Worm (Caenorhabditis elegans) whole organism, L1 larva: ENCODE data around the gene gba-4.

Experiments used
- C16A3.4 ChIP-seq: fragments of 150-350 bp; optimal IDR thresholded peaks from 2 replicates; lab custom pipeline; 2014; ENCODE audit warnings: missing biosample characterization, missing genetic modification characterization
- Y116A8C.19 ChIP-seq: sonication (generic microtip); optimal IDR thresholded peaks from 2 replicates; lab custom pipeline; 2016; ENCODE audit warnings: missing compliant biosample characterization, missing genetic modification characterization, borderline replicate concordance
- aha-1 ChIP-seq: fragments of 150-350 bp; optimal IDR thresholded peaks from 2 replicates; lab custom pipeline; 2014; ENCODE audit warnings: missing biosample characterization, missing genetic modification characterization
- aly-2 ChIP-seq: fragments of 150-350 bp; optimal IDR thresholded peaks from 2 replicates; lab custom pipeline; 2014; ENCODE audit warnings: missing biosample characterization, missing genetic modification characterization
- ama-1 ChIP-seq: fragments of 150-350 bp; optimal IDR thresholded peaks from 2 replicates; lab custom pipeline; 2014
- blmp-1 ChIP-seq: fragments of 150-350 bp; optimal IDR thresholded peaks from 2 replicates; lab custom pipeline; 2014; ENCODE audit warnings: missing biosample characterization, missing genetic modification characterization
- ceh-82 ChIP-seq, 3 experiments: fragments of 150-350 bp in 1 of 3; sonication (generic microtip) in 2 of 3; optimal IDR thresholded peaks; 2 replicates each; lab custom pipeline; 2014 to 2017; ENCODE audit warnings: missing biosample characterization in 3 of 3, missing genetic modification characterization in 3 of 3
- ceh-90 ChIP-seq: sonication (generic microtip); optimal IDR thresholded peaks from 2 replicates; lab custom pipeline; 2016; ENCODE audit warnings: missing genetic modification characterization, missing compliant biosample characterization
- dsc-1 ChIP-seq: sonication (generic microtip); optimal IDR thresholded peaks from 2 replicates; lab custom pipeline; 2016; ENCODE audit warnings: mild to moderate bottlenecking, missing genetic modification characterization, missing compliant biosample characterization
- egl-13 ChIP-seq: sonication (generic microtip); optimal IDR thresholded peaks from 2 replicates; lab custom pipeline; 2016; ENCODE audit warnings: missing genotype, missing genetic modification reagents, missing genetic modification characterization, missing compliant biosample characterization
- elt-2 ChIP-seq: sonication (generic microtip); optimal IDR thresholded peaks from 2 replicates; lab custom pipeline; 2016; ENCODE audit warnings: missing genetic modification characterization, mild to moderate bottlenecking, inconsistent platforms, missing compliant biosample characterization, missing genetic modification reagents
- ets-5 ChIP-seq: fragments of 200-800 bp; sonication (Bioruptor generic); IDR thresholded peaks from 2 replicates; pipeline ENCODE4 v1.3.6; 2022; ENCODE audit warnings: missing genetic modification characterization, missing compliant biosample characterization
- fkh-10 ChIP-seq: sonication (generic microtip); optimal IDR thresholded peaks from 2 replicates; lab custom pipeline; 2017; ENCODE audit warnings: missing biosample characterization, missing genetic modification reagents, missing genetic modification characterization
- fkh-8 ChIP-seq: sonication (generic microtip); optimal IDR thresholded peaks from 2 replicates; lab custom pipeline; 2016; ENCODE audit warnings: mild to moderate bottlenecking, missing genetic modification characterization, missing compliant biosample characterization
- fos-1 ChIP-seq: fragments of 150-350 bp; optimal IDR thresholded peaks from 2 replicates; lab custom pipeline; 2014; ENCODE audit warnings: missing biosample characterization, missing genetic modification characterization
- grh-1 ChIP-seq: fragments of 200-800 bp; sonication (Bioruptor generic); IDR thresholded peaks from 2 replicates; pipeline ENCODE4 v1.3.6; 2022; ENCODE audit warnings: missing genetic modification reagents, missing genetic modification characterization, missing compliant biosample characterization
- hlh-4 ChIP-seq: sonication (generic microtip); optimal IDR thresholded peaks from 2 replicates; lab custom pipeline; 2016; ENCODE audit warnings: mild to moderate bottlenecking, missing genetic modification characterization, missing compliant biosample characterization
- hpl-2 ChIP-seq: fragments of 150-350 bp; optimal IDR thresholded peaks from 2 replicates; lab custom pipeline; 2014; ENCODE audit warnings: missing biosample characterization, missing genetic modification reagents, missing genetic modification characterization
- isw-1 ChIP-seq: fragments of 200-800 bp; sonication (Bioruptor generic); IDR thresholded peaks from 2 replicates; pipeline ENCODE4 v1.3.6; 2022; ENCODE audit warnings: missing genetic modification characterization, missing compliant biosample characterization
- jun-1 ChIP-seq: fragments of 150-350 bp; optimal IDR thresholded peaks from 2 replicates; lab custom pipeline; 2014; ENCODE audit warnings: missing biosample characterization, missing genetic modification reagents, missing genetic modification characterization
- lin-14 ChIP-seq: fragments of 200-800 bp; sonication (Bioruptor generic); optimal IDR thresholded peaks from 2 replicates; lab custom pipeline; 2018; ENCODE audit warnings: mild to moderate bottlenecking, missing genetic modification characterization, moderate library complexity, missing compliant biosample characterization
- lin-15B ChIP-seq: fragments of 150-350 bp; sonication (generic microtip); optimal IDR thresholded peaks from 3 replicates; lab custom pipeline; 2014; ENCODE audit warnings: missing biosample characterization, missing genetic modification characterization
- lin-35 ChIP-seq, 2 experiments: fragments of 150-350 bp; optimal IDR thresholded peaks; 2 replicates each; lab custom pipeline; 2014; ENCODE audit warnings: missing biosample characterization in 2 of 2, missing genetic modification characterization in 2 of 2, missing genetic modification reagents in 2 of 2
- lin-39 ChIP-seq: fragments of 150-350 bp; optimal IDR thresholded peaks from 2 replicates; lab custom pipeline; 2014; ENCODE audit warnings: missing biosample characterization, missing genetic modification reagents, missing genetic modification characterization
- lir-3 ChIP-seq: sonication (generic microtip); optimal IDR thresholded peaks from 2 replicates; lab custom pipeline; 2016; ENCODE audit warnings: mild to moderate bottlenecking, missing genetic modification characterization, moderate library complexity, missing compliant biosample characterization; ENCODE audit not compliant: poor library complexity
- mab-9 ChIP-seq: fragments of 200-800 bp; sonication (Bioruptor generic); IDR thresholded peaks from 2 replicates; pipeline ENCODE4 v1.3.6; 2022; ENCODE audit warnings: missing genetic modification reagents, missing genetic modification characterization, missing compliant biosample characterization
- mdl-1 ChIP-seq, 2 experiments: fragments of 150-350 bp; optimal IDR thresholded peaks; 2 replicates each; lab custom pipeline; 2014 to 2017; ENCODE audit warnings: missing biosample characterization in 2 of 2, missing genetic modification characterization in 2 of 2, inconsistent platforms in 1 of 2
- mef-2 ChIP-seq: fragments of 150-350 bp; optimal IDR thresholded peaks from 2 replicates; lab custom pipeline; 2014; ENCODE audit warnings: missing biosample characterization, missing genetic modification characterization
- nhr-12 ChIP-seq: sonication (generic microtip); optimal IDR thresholded peaks from 2 replicates; lab custom pipeline; 2017; ENCODE audit warnings: missing biosample characterization, missing genetic modification characterization
- nhr-19 ChIP-seq: fragments of 200-800 bp; sonication (Bioruptor generic); conservative IDR thresholded peaks from 2 replicates; pipeline ENCODE4 v1.3.6; 2022; ENCODE audit warnings: missing genetic modification characterization, missing compliant biosample characterization
- nhr-71 ChIP-seq: sonication (generic microtip); optimal IDR thresholded peaks from 2 replicates; lab custom pipeline; 2016; ENCODE audit warnings: mild to moderate bottlenecking, missing genetic modification characterization, moderate library complexity, missing compliant biosample characterization
- nhr-76 ChIP-seq: sonication (generic microtip); optimal IDR thresholded peaks from 2 replicates; lab custom pipeline; 2017; ENCODE audit warnings: missing biosample characterization, missing genetic modification characterization
- nhr-85 ChIP-seq: sonication (generic microtip); peaks from one replicate; lab custom pipeline; 2016; ENCODE audit warnings: missing genetic modification characterization, inconsistent platforms, missing compliant biosample characterization
- pag-3 ChIP-seq: sonication (generic microtip); optimal IDR thresholded peaks from 2 replicates; lab custom pipeline; 2017; ENCODE audit warnings: missing genetic modification characterization, mild to moderate bottlenecking, missing compliant biosample characterization, antibody characterized with exemption, borderline replicate concordance; ENCODE audit not compliant: insufficient read depth
- rnt-1 ChIP-seq: sonication (generic microtip); optimal IDR thresholded peaks from 2 replicates; lab custom pipeline; 2016; ENCODE audit warnings: mild to moderate bottlenecking, missing genetic modification characterization, moderate library complexity, missing compliant biosample characterization
- snu-23 ChIP-seq: sonication (generic microtip); optimal IDR thresholded peaks from 2 replicates; lab custom pipeline; 2016; ENCODE audit warnings: missing genetic modification characterization, missing compliant biosample characterization
- sox-4 ChIP-seq: sonication (generic microtip); optimal IDR thresholded peaks from 2 replicates; lab custom pipeline; 2016; ENCODE audit warnings: missing genetic modification characterization, missing compliant biosample characterization
- sup-37 ChIP-seq: fragments of 200-800 bp; sonication (Bioruptor generic); optimal IDR thresholded peaks from 2 replicates; lab custom pipeline; 2018; ENCODE audit warnings: mild to moderate bottlenecking, missing genetic modification characterization, missing compliant biosample characterization
- tbx-2 ChIP-seq: sonication (generic microtip); optimal IDR thresholded peaks from 2 replicates; lab custom pipeline; 2016; ENCODE audit warnings: missing genetic modification characterization, missing compliant biosample characterization
- unc-62 ChIP-seq: fragments of 150-350 bp; optimal IDR thresholded peaks from 2 replicates; lab custom pipeline; 2014; ENCODE audit warnings: missing biosample characterization, missing genetic modification reagents, missing genetic modification characterization
- unc-86 ChIP-seq: sonication (generic microtip); optimal IDR thresholded peaks from 2 replicates; lab custom pipeline; 2016; ENCODE audit warnings: missing genetic modification characterization, missing compliant biosample characterization
- unc-98 ChIP-seq: fragments of 200-800 bp; sonication (Bioruptor generic); IDR thresholded peaks from 2 replicates; pipeline ENCODE4 v1.3.6; 2022; ENCODE audit warnings: missing genetic modification characterization, missing compliant biosample characterization
- vab-15 ChIP-seq: sonication (generic microtip); optimal IDR thresholded peaks from 2 replicates; lab custom pipeline; 2017; ENCODE audit warnings: missing genotype, mild to moderate bottlenecking, missing genetic modification characterization, missing compliant biosample characterization
- ztf-4 ChIP-seq: fragments of 150-350 bp; optimal IDR thresholded peaks from 2 replicates; lab custom pipeline; 2014; ENCODE audit warnings: missing biosample characterization, missing genetic modification characterization

Gene gba-4

ce11 chrIV:5350480-5351193, at the start of gene gba-4:
Gene gba-4, minus strand, starts transcription at chrIV:5350897.
- TF ChIP-seq elt-2 (tag; lab: Kevin White, UChicago) = peak; percentile 78

ce11 chrIV:5397539-5397938, 46.8 kb upstream of the gba-4 start, which contains the start of gene ZK616.2:
Gene ZK616.2, plus strand, starts transcription at chrIV:5397839.
- TF ChIP-seq nhr-76 (tag; lab: Kevin White, UChicago) = no peak
- no peak for TF ChIP-seq fkh-8 (tag; lab: Kevin White, UChicago)
- TF ChIP-seq ama-1 (lab: Kevin White, UChicago) = no peak
- TF ChIP-seq nhr-12 (tag; lab: Kevin White, UChicago) = no peak

- TF ChIP-seq elt-2 (tag; lab: Kevin White, UChicago) (no peak), nhr-71 (tag; lab: Kevin White, UChicago) (no peak), dsc-1 (tag; lab: Kevin White, UChicago) (no peak), mef-2 (no peak), vab-15 (tag; lab: Kevin White, UChicago) (no peak), unc-62 (GFP tag; lab: Kevin White, UChicago) (no peak), sup-37 (no peak), C16A3.4 (tag; lab: Kevin White, UChicago) (no peak), pag-3 (no peak)
Observed at ce11 chrIV:5396769-5397168, 46.1 kb upstream of the gba-4 start, which contains the start of gene ZK616.3. Gene ZK616.3, plus strand, starts transcription at chrIV:5397069.

ce11 chrIV:5394687-5395086, 44.0 kb upstream of the gba-4 start, which contains the start of the genes perm-3 and swsn-6:
Gene perm-3, minus strand, starts transcription at chrIV:5394804.
Gene swsn-6, plus strand, starts transcription at chrIV:5395033.
- peak; percentile 89 for TF ChIP-seq rnt-1
- no peak for TF ChIP-seq hlh-4 (tag; lab: Kevin White, UChicago)
- TF ChIP-seq ztf-4 = peak; percentile 61
- peak; percentile 75 for TF ChIP-seq lin-15B
- peak; percentile 49 for TF ChIP-seq elt-2 (tag; lab: Kevin White, UChicago)
- TF ChIP-seq nhr-71 (tag; lab: Kevin White, UChicago) = peak; percentile 90
- no peak for TF ChIP-seq pag-3
- TF ChIP-seq isw-1 (GFP tag; lab: Robert Waterston, UW) = peak; percentile 76
- peak; percentile 42 for TF ChIP-seq ama-1 (lab: Kevin White, UChicago)
- peak; percentile 16 for TF ChIP-seq aha-1 (tag; lab: Kevin White, UChicago)
- TF ChIP-seq fos-1 = peak; percentile 31
- peak; percentile 65 for TF ChIP-seq fkh-8 (tag; lab: Kevin White, UChicago)
- no peak for TF ChIP-seq vab-15 (tag; lab: Kevin White, UChicago)
- no peak for TF ChIP-seq lir-3 (tag; lab: Kevin White, UChicago)
- TF ChIP-seq sox-4 = peak; percentile 46
- no peak for TF ChIP-seq unc-62 (GFP tag; lab: Kevin White, UChicago)
- TF ChIP-seq ceh-90 (tag; lab: Kevin White, UChicago) = no peak
- peak; percentile 77 for TF ChIP-seq egl-13 (tag; lab: Kevin White, UChicago)
- peak in 1 of 2 experiments; percentile 52 for TF ChIP-seq mdl-1 (tag; optimal IDR thresholded peaks at IDR 0.05; lab: Kevin White, UChicago)
- peak; percentile 82 for TF ChIP-seq tbx-2
- TF ChIP-seq ets-5 (GFP tag; lab: Robert Waterston, UW) = no peak
- peak; percentile 35 for TF ChIP-seq fkh-10 (GFP tag; lab: Kevin White, UChicago)
- peak; percentile 85 for TF ChIP-seq nhr-19 (GFP tag; lab: Robert Waterston, UW)
- peak; percentile 87 for TF ChIP-seq lin-39 (tag; lab: Kevin White, UChicago)
- peak; percentile 17 for TF ChIP-seq hpl-2 (GFP tag; lab: Kevin White, UChicago)
- TF ChIP-seq blmp-1 (tag; lab: Kevin White, UChicago) = peak; percentile 53
- TF ChIP-seq snu-23 = peak; percentile 89
- TF ChIP-seq Y116A8C.19 (tag; lab: Kevin White, UChicago) = no peak
- TF ChIP-seq nhr-85 (tag; lab: Kevin White, UChicago) = peak; percentile 85
- peak; percentile 39; the same call in 1 of the 2 replicates for TF ChIP-seq mab-9
- peak; percentile 49 for TF ChIP-seq jun-1 (tag; lab: Kevin White, UChicago)
- no peak for TF ChIP-seq unc-98 (GFP tag; lab: Robert Waterston, UW)
- TF ChIP-seq lin-35 (GFP tag; optimal IDR thresholded peaks at IDR 0.05; lab: Kevin White, UChicago) = peak; percentile 86
- peak; percentile 71 for TF ChIP-seq grh-1 (GFP tag; lab: Robert Waterston, UW)
- peak; percentile 83 for TF ChIP-seq lin-14 (GFP tag; lab: Kevin White, UChicago)
- peak; percentile 72 to 93 (median 85) for TF ChIP-seq ceh-82 (tag; optimal IDR thresholded peaks at IDR 0.05; lab: Kevin White, UChicago)
- TF ChIP-seq unc-86 (tag; lab: Kevin White, UChicago) = peak; percentile 81
- no peak for TF ChIP-seq aly-2 (tag; lab: Kevin White, UChicago)
